Fruit fly (Drosophila melanogaster): ENCODE data around the gene AIF.

The AIF gene

dm6 chr2L:2197475-2198118, 46.0 kb downstream of the AIF start, which contains the start of gene COX7AL2 (continued):
- peak; percentile 5 for TF ChIP-seq Meics (GFP tag; optimal IDR thresholded peaks at IDR 0.05)
- no peak for TF ChIP-seq CG12391 (tag; optimal IDR thresholded peaks at IDR 0.05)
- TF ChIP-seq zfh1 (GFP tag; IDR thresholded peaks at IDR 0.05), result no peak
- no peak for TF ChIP-seq Six4 (GFP tag; optimal IDR thresholded peaks at IDR 0.05)
- TF ChIP-seq BEAF-32 (GFP tag; optimal IDR thresholded peaks at IDR 0.05), result peak; percentile 59
- TF ChIP-seq Poxn (GFP tag; IDR thresholded peaks at IDR 0.05), result no peak
- TF ChIP-seq CG13775 (GFP tag; optimal IDR thresholded peaks at IDR 0.05), result peak; percentile 24
- TF ChIP-seq YL-1 (GFP tag; optimal IDR thresholded peaks at IDR 0.05), result no peak
- TF ChIP-seq cg (GFP tag; optimal IDR thresholded peaks at IDR 0.05), result peak; percentile 55
- TF ChIP-seq jigr1 (GFP tag; IDR thresholded peaks at IDR 0.05), result no peak
- no peak for TF ChIP-seq ase (GFP tag; IDR thresholded peaks at IDR 0.05)
- TF ChIP-seq maf-S (GFP tag; optimal IDR thresholded peaks at IDR 0.05), result no peak
- TF ChIP-seq exex (tag; optimal IDR thresholded peaks at IDR 0.05), result peak; percentile 34
- TF ChIP-seq kah (GFP tag; optimal IDR thresholded peaks at IDR 0.05), result no peak
- TF ChIP-seq CG1603 (tag; optimal IDR thresholded peaks at IDR 0.05), result no peak
- TF ChIP-seq CG31441 (GFP tag; IDR thresholded peaks at IDR 0.05), result no peak
- TF ChIP-seq CG11696 (GFP tag; IDR thresholded peaks at IDR 0.05), result no peak
- TF ChIP-seq Sox102F (GFP tag; optimal IDR thresholded peaks at IDR 0.05), result no peak
- peak; percentile 31 for TF ChIP-seq CG6765 (GFP tag; optimal IDR thresholded peaks at IDR 0.05)
- peak; percentile 39 for TF ChIP-seq CG30403 (GFP tag; optimal IDR thresholded peaks at IDR 0.05)
- no peak for TF ChIP-seq CG8290 (GFP tag; optimal IDR thresholded peaks at IDR 0.05)
- no peak for TF ChIP-seq CG8290 (tag; optimal IDR thresholded peaks at IDR 0.05)
- peak; percentile 36 for TF ChIP-seq bcd (GFP tag; optimal IDR thresholded peaks at IDR 0.05)
- TF ChIP-seq CG7357 (GFP tag; IDR thresholded peaks at IDR 0.05), result 0 out of 3 replicates have a peak, but pooled peaks have one; percentile 11
- TF ChIP-seq CG18262 (tag; optimal IDR thresholded peaks at IDR 0.05), result no peak
- TF ChIP-seq CG6813 (GFP tag; optimal IDR thresholded peaks at IDR 0.05), result no peak
- TF ChIP-seq Trl (optimal IDR thresholded peaks at IDR 0.05), result no peak
- no peak for TF ChIP-seq Trl (GFP tag; optimal IDR thresholded peaks at IDR 0.05)
- TF ChIP-seq chinmo (GFP tag; IDR thresholded peaks at IDR 0.05; ENCODE audit: partially characterized antibody), result no peak

dm6 chr2L:2198119-2198494, 46.6 kb downstream of the AIF start:
- TF ChIP-seq scrt (GFP tag; optimal IDR thresholded peaks at IDR 0.05) (peak; percentile 52), CG1529 (GFP tag; optimal IDR thresholded peaks at IDR 0.05) (no peak), CG3281 (GFP tag; optimal IDR thresholded peaks at IDR 0.05) (no peak), CG13894 (tag; optimal IDR thresholded peaks at IDR 0.05) (peak; percentile 86), onecut (GFP tag; IDR thresholded peaks at IDR 0.05) (peak; percentile 81), Vsx1 (GFP tag; optimal IDR thresholded peaks at IDR 0.05) (no peak), dati (GFP tag; IDR thresholded peaks at IDR 0.05) (no peak), sug (tag; optimal IDR thresholded peaks at IDR 0.05) (peak; percentile 83), CG2889 (GFP tag; IDR thresholded peaks at IDR 0.05) (no peak), CG12236 (GFP tag; optimal IDR thresholded peaks at IDR 0.05) (no peak), Atf-2 (GFP tag; optimal IDR thresholded peaks at IDR 0.05) (no peak), CG11695 (GFP tag; IDR thresholded peaks at IDR 0.05) (no peak), Doc3 (GFP tag; IDR thresholded peaks at IDR 0.05; ENCODE audit: partially characterized antibody) (no peak), tx (GFP tag; optimal IDR thresholded peaks at IDR 0.05) (no peak)
